Fruit fly (Drosophila melanogaster) whole organism, pupa: ENCODE measurements around the gene CG6878.

Source experiments
- CG10348 ChIP-seq: fragments of 200-800 bp; sonication (Bioruptor generic); IDR thresholded peaks from 2 replicates; pipeline ENCODE4 v1.3.6; 2022; ENCODE audit warnings: missing biosample characterization, missing genetic modification characterization
- CG12605 ChIP-seq: fragments of 200-800 bp; sonication (Bioruptor generic); IDR thresholded peaks from 2 replicates; pipeline ENCODE4 v1.3.6; 2022; ENCODE audit warnings: missing biosample characterization, missing genetic modification characterization
- CG13204 ChIP-seq: fragments of 200-800 bp; sonication (Bioruptor generic); optimal IDR thresholded peaks from 2 replicates; lab custom pipeline; 2018; ENCODE audit warnings: missing biosample characterization, mild to moderate bottlenecking, missing genetic modification characterization, moderate library complexity
- CG14655 ChIP-seq: fragments of 200-800 bp; sonication (Bioruptor generic); optimal IDR thresholded peaks from 3 replicates; lab custom pipeline; 2017; ENCODE audit warnings: mild to moderate bottlenecking, missing biosample characterization, missing genetic modification reagents, missing genetic modification characterization
- CG17806 ChIP-seq: fragments of 200-800 bp; sonication (Bioruptor generic); optimal IDR thresholded peaks from 2 replicates; lab custom pipeline; 2018; ENCODE audit warnings: missing biosample characterization, mild to moderate bottlenecking, missing genetic modification characterization, moderate library complexity
- CG32121 ChIP-seq: fragments of 200-800 bp; sonication (Bioruptor generic); IDR thresholded peaks from 2 replicates; pipeline ENCODE4 v1.3.6; 2022; ENCODE audit warnings: missing biosample characterization, missing genetic modification characterization
- CG4496 ChIP-seq: fragments of 200-800 bp; sonication (Bioruptor generic); IDR thresholded peaks from 3 replicates; pipeline ENCODE4 v1.3.6; 2022; ENCODE audit warnings: missing biosample characterization, missing genetic modification characterization
- CG8159 ChIP-seq: fragments of 200-800 bp; sonication (Bioruptor generic); optimal IDR thresholded peaks from 3 replicates; lab custom pipeline; 2018; ENCODE audit warnings: missing biosample characterization, mild to moderate bottlenecking, missing genetic modification characterization, moderate library complexity
- CG9948 ChIP-seq: fragments of 200-800 bp; sonication (Bioruptor generic); optimal IDR thresholded peaks from 2 replicates; lab custom pipeline; 2018; ENCODE audit warnings: missing biosample characterization, mild to moderate bottlenecking, missing genetic modification characterization, moderate library complexity
- EcR ChIP-seq: fragments of 200-800 bp; sonication (Bioruptor generic); optimal IDR thresholded peaks from 3 replicates; lab custom pipeline; 2019; ENCODE audit warnings: missing biosample characterization, missing genetic modification characterization, mild to moderate bottlenecking, moderate library complexity, missing genetic modification reagents
- Pif1A ChIP-seq: fragments of 200-800 bp; sonication (Bioruptor generic); optimal IDR thresholded peaks from 3 replicates; lab custom pipeline; 2016; ENCODE audit warnings: missing biosample characterization, missing genetic modification characterization
- gl ChIP-seq: fragments of 200-800 bp; sonication (Bioruptor generic); optimal IDR thresholded peaks from 2 replicates; lab custom pipeline; 2018; ENCODE audit warnings: missing biosample characterization, mild to moderate bottlenecking, missing genetic modification characterization
- rn ChIP-seq: fragments of 200-800 bp; sonication (Bioruptor generic); IDR thresholded peaks from 2 replicates; pipeline ENCODE4 v1.3.6; 2022; ENCODE audit warnings: missing biosample characterization, missing genetic modification characterization

DNA sequence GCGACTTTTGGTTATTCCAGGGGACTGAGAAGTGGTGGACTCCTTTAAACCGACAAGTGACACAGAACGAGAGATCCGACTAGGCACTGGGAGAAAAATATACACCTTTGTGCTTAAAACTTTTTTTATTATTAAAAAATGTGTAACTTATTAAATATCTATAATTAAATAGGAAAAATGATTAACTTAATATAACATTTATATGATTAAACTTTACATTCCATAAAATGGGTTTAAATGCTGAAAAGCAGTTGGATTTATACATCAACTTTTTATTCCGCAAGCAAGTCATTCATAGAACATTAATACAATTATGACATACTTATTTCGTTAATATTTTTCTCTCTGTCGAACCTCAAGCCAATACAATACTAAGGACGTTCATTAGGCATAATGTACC lies 12.5 kb downstream of the CG6878 start:
- TF ChIP-seq rn (no peak), CG13204 (GFP tag; lab: Kevin White, UChicago) (peak; percentile 37), CG14655 (GFP tag; lab: Kevin White, UChicago) (peak; percentile 63), EcR (GFP tag; lab: Kevin White, UChicago) (no peak), CG9948 (peak; percentile 88), CG17806 (tag; lab: Kevin White, UChicago) (peak; percentile 89), Pif1A (GFP tag; lab: Kevin White, UChicago) (no peak), CG8159 (tag; lab: Kevin White, UChicago) (peak; percentile 82), CG10348 (GFP tag; lab: Robert Waterston, UW) (no peak), CG32121 (GFP tag; lab: Robert Waterston, UW) (no peak), CG12605 (GFP tag; lab: Robert Waterston, UW) (no peak), CG4496 (GFP tag; lab: Robert Waterston, UW) (no peak), gl (tag; lab: Kevin White, UChicago) (peak; percentile 51)
